Fruit fly (Drosophila melanogaster): Measurements from ENCODE around the gene Oseg5.

Oseg5 gene

dm6 chr2L:20797515-20797847, 38.2 kb downstream of the Oseg5 start, which contains the start of gene CG9328 (continued):
- TF ChIP-seq fd96Cb (tag; optimal IDR thresholded peaks at IDR 0.05) = peak; percentile 17
- no peak for TF ChIP-seq pnt (GFP tag; optimal IDR thresholded peaks at IDR 0.05)
- TF ChIP-seq bigmax (GFP tag; optimal IDR thresholded peaks at IDR 0.05) = peak; percentile 46
- no peak for TF ChIP-seq corto (GFP tag; optimal IDR thresholded peaks at IDR 0.05)
- TF ChIP-seq Hr3 (GFP tag; optimal IDR thresholded peaks at IDR 0.05) = peak; percentile 17
- TF ChIP-seq CG12155 (GFP tag; optimal IDR thresholded peaks at IDR 0.05) = peak; percentile 91
- peak; percentile 44 for TF ChIP-seq pita (GFP tag; optimal IDR thresholded peaks at IDR 0.05)
- TF ChIP-seq mam (GFP tag; optimal IDR thresholded peaks at IDR 0.05) = peak; percentile 25
- TF ChIP-seq chn (GFP tag; optimal IDR thresholded peaks at IDR 0.05) = no peak
- no peak for TF ChIP-seq Atf6 (GFP tag; IDR thresholded peaks at IDR 0.05)
- no peak for TF ChIP-seq Gsc (GFP tag; IDR thresholded peaks at IDR 0.05)
- TF ChIP-seq Aef1 (GFP tag; IDR thresholded peaks at IDR 0.05) = no peak
- no peak; the same call in 1 of the 2 replicates for TF ChIP-seq klu (GFP tag; IDR thresholded peaks at IDR 0.05)
- peak; percentile 35 for TF ChIP-seq nom (GFP tag; optimal IDR thresholded peaks at IDR 0.05)
- TF ChIP-seq CG10321 (GFP tag; IDR thresholded peaks at IDR 0.05) = no peak
- TF ChIP-seq CG16779 (GFP tag; IDR thresholded peaks at IDR 0.05) = no peak; the same call in 1 of the 2 replicates
- peak; percentile 72 for TF ChIP-seq CG18599 (GFP tag; optimal IDR thresholded peaks at IDR 0.05)
- TF ChIP-seq ham (GFP tag; IDR thresholded peaks at IDR 0.05) = no peak
- no peak for TF ChIP-seq ssp (GFP tag; IDR thresholded peaks at IDR 0.05)
- no peak for TF ChIP-seq HLH3B (GFP tag; IDR thresholded peaks at IDR 0.05)
- TF ChIP-seq CG2120 (GFP tag; optimal IDR thresholded peaks at IDR 0.05) = peak; percentile 57
- peak; percentile 60 for TF ChIP-seq CG12071 (GFP tag; optimal IDR thresholded peaks at IDR 0.05)
- peak; percentile 45 for TF ChIP-seq Meics (GFP tag; optimal IDR thresholded peaks at IDR 0.05)
- peak; percentile 46 for TF ChIP-seq CrebB (tag; optimal IDR thresholded peaks at IDR 0.05)
- TF ChIP-seq CG12659 (GFP tag; optimal IDR thresholded peaks at IDR 0.05) = peak; percentile 56
- peak; percentile 83; the same call in 2 of the 3 replicates for TF ChIP-seq ci (GFP tag; IDR thresholded peaks at IDR 0.05)
- TF ChIP-seq CG12104 (GFP tag; optimal IDR thresholded peaks at IDR 0.05) = no peak
- no peak for TF ChIP-seq CG7556 (GFP tag; optimal IDR thresholded peaks at IDR 0.05)
- TF ChIP-seq onecut (GFP tag; IDR thresholded peaks at IDR 0.05) = peak; percentile 51; the same call in 1 of the 2 replicates
- peak; percentile 53 for TF ChIP-seq CG14710 (tag; optimal IDR thresholded peaks at IDR 0.05)
- TF ChIP-seq wdn (GFP tag; IDR thresholded peaks at IDR 0.05) = no peak
- peak; percentile 64 for TF ChIP-seq ato (GFP tag; IDR thresholded peaks at IDR 0.05; ENCODE audit: partially characterized antibody)
- TF ChIP-seq ap (GFP tag; IDR thresholded peaks at IDR 0.05) = no peak
- 0 out of 2 replicates have a peak, but pooled peaks have one; percentile 19 for TF ChIP-seq unc-4 (GFP tag; IDR thresholded peaks at IDR 0.05; ENCODE audit: partially characterized antibody)
- peak; percentile 2 for TF ChIP-seq CG4424 (GFP tag; optimal IDR thresholded peaks at IDR 0.05)
- 0 out of 3 replicates have a peak, but pooled peaks have one; percentile 34 for TF ChIP-seq zfh1 (GFP tag; IDR thresholded peaks at IDR 0.05)
- TF ChIP-seq lab (GFP tag; optimal IDR thresholded peaks at IDR 0.05) = peak; percentile 71
- TF ChIP-seq Fer2 (tag; optimal IDR thresholded peaks at IDR 0.05) = no peak
- peak; percentile 25 for TF ChIP-seq Dek (tag; optimal IDR thresholded peaks at IDR 0.05)
- TF ChIP-seq CG3995 (GFP tag; optimal IDR thresholded peaks at IDR 0.05) = no peak
- no peak; the same call in 1 of the 2 replicates for TF ChIP-seq lmd (GFP tag; IDR thresholded peaks at IDR 0.05)
- no peak for TF ChIP-seq Mes4 (GFP tag; optimal IDR thresholded peaks at IDR 0.05)
- TF ChIP-seq gsb-n (tag; optimal IDR thresholded peaks at IDR 0.05) = peak; percentile 62
- TF ChIP-seq CG33557 (GFP tag; optimal IDR thresholded peaks at IDR 0.05) = peak; percentile 18
- TF ChIP-seq CHES-1-like (GFP tag; optimal IDR thresholded peaks at IDR 0.05) = peak; percentile 38
- TF ChIP-seq ttk (GFP tag; IDR thresholded peaks at IDR 0.05) = no peak
- TF ChIP-seq CG11398 (GFP tag; optimal IDR thresholded peaks at IDR 0.05) = no peak
- no peak for TF ChIP-seq CG13123 (GFP tag; optimal IDR thresholded peaks at IDR 0.05)
- TF ChIP-seq chm (GFP tag; IDR thresholded peaks at IDR 0.05) = peak; percentile 89
- TF ChIP-seq pfk (GFP tag; optimal IDR thresholded peaks at IDR 0.05) = peak; percentile 30
- TF ChIP-seq Dbx (GFP tag; IDR thresholded peaks at IDR 0.05) = peak; percentile 63; the same call in 2 of the 3 replicates
- TF ChIP-seq Antp (GFP tag; optimal IDR thresholded peaks at IDR 0.05) = no peak

Data from whole organism, embryonic.